Worm (Caenorhabditis elegans) whole organism, L4 larva: ENCODE measurements around the gene pitr-4.

Source experiments
- D1046.2 ChIP-seq: fragments of 200-800 bp; sonication (Bioruptor generic); IDR thresholded peaks from 2 replicates; pipeline ENCODE4 v1.3.6; 2022; ENCODE audit warnings: missing genetic modification characterization, missing compliant biosample characterization
- F26F4.8 ChIP-seq: fragments of 200-800 bp; sonication (Bioruptor generic); conservative IDR thresholded peaks from 2 replicates; pipeline ENCODE4 v1.3.6; 2022; ENCODE audit warnings: missing genetic modification characterization, missing compliant biosample characterization
- F37D6.2 ChIP-seq: sonication (generic microtip); optimal IDR thresholded peaks from 2 replicates; lab custom pipeline; 2016; ENCODE audit warnings: mild to moderate bottlenecking, missing genetic modification characterization, missing compliant biosample characterization
- R02D3.7 ChIP-seq: fragments of 150-350 bp; sonication (generic microtip); optimal IDR thresholded peaks from 3 replicates; lab custom pipeline; 2014; ENCODE audit warnings: missing biosample characterization, missing genetic modification characterization
- T26A8.4 ChIP-seq: fragments of 200-800 bp; sonication (Bioruptor generic); IDR thresholded peaks from 2 replicates; pipeline ENCODE4 v1.3.6; 2022; ENCODE audit warnings: missing genetic modification characterization, missing compliant biosample characterization
- Y105C5A.15 ChIP-seq: fragments of 200-800 bp; sonication (Bioruptor generic); IDR thresholded peaks from 2 replicates; pipeline ENCODE4 v1.3.6; 2022; ENCODE audit warnings: missing genetic modification characterization, missing compliant biosample characterization
- Y5F2A.4 ChIP-seq: fragments of 200-800 bp; sonication (Bioruptor generic); optimal IDR thresholded peaks from 2 replicates; lab custom pipeline; 2018; ENCODE audit warnings: mild to moderate bottlenecking, missing genetic modification characterization, missing compliant biosample characterization
- Y75B8A.6 ChIP-seq: fragments of 200-800 bp; sonication (Bioruptor generic); IDR thresholded peaks from 2 replicates; pipeline ENCODE4 v1.3.6; 2022; ENCODE audit warnings: missing genetic modification reagents, missing genetic modification characterization, missing compliant biosample characterization
- aha-1 ChIP-seq: fragments of 150-350 bp; peaks from one replicate; lab custom pipeline; 2014; ENCODE audit warnings: missing biosample characterization, missing genetic modification characterization
- arid-1 ChIP-seq: fragments of 200-800 bp; sonication (Bioruptor generic); conservative IDR thresholded peaks from 2 replicates; pipeline ENCODE4 v1.3.6; 2022; ENCODE audit warnings: missing genetic modification reagents, missing genetic modification characterization, missing compliant biosample characterization
- attf-4 ChIP-seq: sonication (generic microtip); optimal IDR thresholded peaks from 3 replicates; lab custom pipeline; 2017; ENCODE audit warnings: missing biosample characterization, missing genetic modification characterization
- ceh-20 ChIP-seq: fragments of 200-800 bp; sonication (Bioruptor generic); IDR thresholded peaks from 2 replicates; pipeline ENCODE4 v1.3.6; 2022; ENCODE audit warnings: missing genetic modification reagents, missing genetic modification characterization, missing compliant biosample characterization
- ceh-32 ChIP-seq: sonication (generic microtip); optimal IDR thresholded peaks from 2 replicates; lab custom pipeline; 2016; ENCODE audit warnings: mild to moderate bottlenecking, missing genetic modification characterization, missing compliant biosample characterization; ENCODE audit not compliant: poor library complexity
- ceh-62 ChIP-seq: sonication (generic microtip); optimal IDR thresholded peaks from 2 replicates; lab custom pipeline; 2017; ENCODE audit warnings: missing biosample characterization, missing genetic modification characterization
- daf-12 ChIP-seq: fragments of 150-350 bp; optimal IDR thresholded peaks from 2 replicates; lab custom pipeline; 2014; ENCODE audit warnings: missing biosample characterization, missing genetic modification reagents, missing genetic modification characterization
- dmd-6 ChIP-seq: fragments of 200-800 bp; sonication (Bioruptor generic); IDR thresholded peaks from 2 replicates; pipeline ENCODE4 v1.3.6; 2022; ENCODE audit warnings: missing genetic modification reagents, missing genetic modification characterization, missing compliant biosample characterization
- dve-1 ChIP-seq: sonication (generic microtip); optimal IDR thresholded peaks from 2 replicates; lab custom pipeline; 2017; ENCODE audit warnings: antibody characterized with exemption, mild to moderate bottlenecking, missing genetic modification characterization, missing compliant biosample characterization; ENCODE audit not compliant: insufficient read depth
- fos-1 ChIP-seq: fragments of 150-350 bp; optimal IDR thresholded peaks from 2 replicates; lab custom pipeline; 2014; ENCODE audit warnings: missing biosample characterization, missing genetic modification characterization
- hif-1 ChIP-seq, 2 experiments: sonication (generic microtip); optimal IDR thresholded peaks; 2 replicates each; lab custom pipeline; 2016 to 2017; ENCODE audit warnings: missing compliant biosample characterization in 2 of 2, missing genetic modification characterization in 2 of 2, missing genetic modification reagents in 2 of 2, missing genotype in 2 of 2, mild to moderate bottlenecking in 1 of 2
- hlh-11 ChIP-seq: fragments of 200-800 bp; sonication (Bioruptor generic); optimal IDR thresholded peaks from 2 replicates; lab custom pipeline; 2018; ENCODE audit warnings: mild to moderate bottlenecking, missing genetic modification characterization, missing compliant biosample characterization
- hlh-30 ChIP-seq: sonication (generic microtip); optimal IDR thresholded peaks from 2 replicates; lab custom pipeline; 2017; ENCODE audit warnings: antibody characterized with exemption, mild to moderate bottlenecking, missing genetic modification characterization, missing compliant biosample characterization; ENCODE audit not compliant: insufficient read depth
- lin-1 ChIP-seq: fragments of 200-800 bp; sonication (Bioruptor generic); IDR thresholded peaks from 2 replicates; pipeline ENCODE4 v1.3.6; 2022; ENCODE audit warnings: missing genetic modification reagents, missing genetic modification characterization, missing compliant biosample characterization
- lin-15B ChIP-seq: fragments of 150-350 bp; sonication (generic microtip); optimal IDR thresholded peaks from 3 replicates; lab custom pipeline; 2014; ENCODE audit warnings: missing biosample characterization, missing genetic modification characterization
- lin-39 ChIP-seq: fragments of 150-350 bp; optimal IDR thresholded peaks from 2 replicates; lab custom pipeline; 2014; ENCODE audit warnings: missing biosample characterization, missing genetic modification reagents, missing genetic modification characterization
- madf-9 ChIP-seq: fragments of 200-800 bp; sonication (Bioruptor generic); conservative IDR thresholded peaks from 2 replicates; pipeline ENCODE4 v1.3.6; 2022; ENCODE audit warnings: missing genetic modification reagents, missing genetic modification characterization, missing compliant biosample characterization
- mep-1 ChIP-seq: fragments of 150-350 bp; sonication (generic microtip); optimal IDR thresholded peaks from 3 replicates; lab custom pipeline; 2014; ENCODE audit warnings: missing biosample characterization, missing genetic modification characterization
- mxl-3 ChIP-seq: fragments of 200-800 bp; sonication (Bioruptor generic); optimal IDR thresholded peaks from 2 replicates; lab custom pipeline; 2018; ENCODE audit warnings: mild to moderate bottlenecking, missing genetic modification characterization, missing compliant biosample characterization
- nhr-10 ChIP-seq: fragments of 150-350 bp; optimal IDR thresholded peaks from 2 replicates; lab custom pipeline; 2014; ENCODE audit warnings: missing biosample characterization, missing genetic modification characterization
- nhr-102 ChIP-seq: sonication (generic microtip); optimal IDR thresholded peaks from 2 replicates; lab custom pipeline; 2016; ENCODE audit warnings: mild to moderate bottlenecking, missing genetic modification characterization, moderate library complexity, missing compliant biosample characterization
- nhr-11 ChIP-seq: fragments of 150-350 bp; optimal IDR thresholded peaks from 2 replicates; lab custom pipeline; 2014; ENCODE audit warnings: missing biosample characterization, missing genetic modification characterization
- nhr-237 ChIP-seq: sonication (generic microtip); optimal IDR thresholded peaks from 2 replicates; lab custom pipeline; 2017; ENCODE audit warnings: missing biosample characterization, missing genetic modification characterization
- nhr-28 ChIP-seq: fragments of 150-350 bp; optimal IDR thresholded peaks from 2 replicates; lab custom pipeline; 2014; ENCODE audit warnings: missing biosample characterization, missing genetic modification characterization
- nhr-42 ChIP-seq: fragments of 200-800 bp; sonication (Bioruptor generic); IDR thresholded peaks from 2 replicates; pipeline ENCODE4 v1.3.6; 2022; ENCODE audit warnings: missing genetic modification characterization, missing compliant biosample characterization
- nhr-6 ChIP-seq: fragments of 150-350 bp; optimal IDR thresholded peaks from 2 replicates; lab custom pipeline; 2014; ENCODE audit warnings: missing biosample characterization, missing genetic modification characterization
- pha-4 ChIP-seq, 2 experiments: fragments of 150-350 bp in 1 of 2; fragments of 200-800 bp in 1 of 2; sonication (Bioruptor generic) in 1 of 2; IDR thresholded peaks in 1 of 2; optimal IDR thresholded peaks in 1 of 2; 2 replicates each; pipeline versions ENCODE4 v1.3.6 to Lab custom; 2014 to 2022; ENCODE audit warnings: missing genetic modification characterization in 2 of 2, missing genetic modification reagents in 2 of 2, missing biosample characterization in 1 of 2, missing compliant biosample characterization in 1 of 2
- php-3 ChIP-seq: fragments of 200-800 bp; sonication (Bioruptor generic); IDR thresholded peaks from 2 replicates; pipeline ENCODE4 v1.3.6; 2022; ENCODE audit warnings: missing genetic modification reagents, missing genetic modification characterization, missing compliant biosample characterization
- pqm-1 ChIP-seq: sonication (generic microtip); optimal IDR thresholded peaks from 2 replicates; lab custom pipeline; 2017; ENCODE audit warnings: missing biosample characterization, missing genetic modification characterization
- rbr-2 ChIP-seq: sonication (generic microtip); optimal IDR thresholded peaks from 2 replicates; lab custom pipeline; 2016; ENCODE audit warnings: missing genotype, missing genetic modification characterization, missing compliant biosample characterization
- set-16 ChIP-seq: fragments of 200-800 bp; sonication (Bioruptor generic); IDR thresholded peaks from 2 replicates; pipeline ENCODE4 v1.3.6; 2022; ENCODE audit warnings: missing genetic modification reagents, missing genetic modification characterization, missing compliant biosample characterization
- skn-1 ChIP-seq: fragments of 150-350 bp; optimal IDR thresholded peaks from 2 replicates; lab custom pipeline; 2014; ENCODE audit warnings: missing biosample characterization, missing genetic modification characterization
- snpc-1.2 ChIP-seq: fragments of 200-800 bp; sonication (Bioruptor generic); IDR thresholded peaks from 2 replicates; pipeline ENCODE4 v1.3.6; 2022; ENCODE audit warnings: missing genetic modification reagents, missing genetic modification characterization, missing compliant biosample characterization
- spr-3 ChIP-seq: fragments of 200-800 bp; sonication (Bioruptor generic); optimal IDR thresholded peaks from 2 replicates; lab custom pipeline; 2018; ENCODE audit warnings: mild to moderate bottlenecking, missing genetic modification characterization, missing compliant biosample characterization
- tra-1 ChIP-seq: fragments of 200-800 bp; sonication (Bioruptor generic); IDR thresholded peaks from 2 replicates; pipeline ENCODE4 v1.3.6; 2022; ENCODE audit warnings: missing genetic modification reagents, missing genetic modification characterization, missing compliant biosample characterization
- unc-39 ChIP-seq: sonication (generic microtip); optimal IDR thresholded peaks from 2 replicates; lab custom pipeline; 2017; ENCODE audit warnings: missing biosample characterization, missing genetic modification characterization
- unc-62 ChIP-seq, 3 experiments: fragments of 150-350 bp in 1 of 3; sonication (generic microtip); optimal IDR thresholded peaks in 2 of 3; peaks in 1 of 3; 1 replicate in 1 of 3; 2 replicates in 2 of 3; lab custom pipeline; 2014 to 2017; ENCODE audit warnings: missing biosample characterization in 3 of 3, missing genetic modification characterization in 3 of 3, missing genetic modification reagents in 3 of 3, missing genotype in 1 of 3
- zfp-2 ChIP-seq: sonication (generic microtip); optimal IDR thresholded peaks from 2 replicates; lab custom pipeline; 2016; ENCODE audit warnings: mild to moderate bottlenecking, missing genetic modification characterization, missing compliant biosample characterization
- ztf-11 ChIP-seq: fragments of 150-350 bp; optimal IDR thresholded peaks from 2 replicates; lab custom pipeline; 2014; ENCODE audit warnings: missing biosample characterization, missing genetic modification characterization
- ztf-7 ChIP-seq: fragments of 150-350 bp; optimal IDR thresholded peaks from 2 replicates; lab custom pipeline; 2014; ENCODE audit warnings: missing biosample characterization, missing genetic modification characterization

pitr-4 gene

ce11 chrV:9679166-9679565 lies 17.8 kb upstream of the pitr-4 start, which contains the start of gene ZK287.9:
Gene ZK287.9, plus strand, starts transcription at chrV:9679357.
- TF ChIP-seq pha-4 (GFP tag; IDR thresholded peaks at IDR 0.05; lab: Robert Waterston, UW) (no peak), pha-4 (tag; optimal IDR thresholded peaks at IDR 0.05; lab: Kevin White, UChicago) (no peak), F26F4.8 (GFP tag; lab: Robert Waterston, UW) (no peak), nhr-28 (tag; lab: Kevin White, UChicago) (peak; percentile 43), zfp-2 (no peak), daf-12 (tag; lab: Kevin White, UChicago) (no peak), ceh-62 (tag; lab: Kevin White, UChicago) (no peak), set-16 (GFP tag; lab: Robert Waterston, UW) (no peak), fos-1 (tag; lab: Kevin White, UChicago) (no peak), madf-9 (GFP tag; lab: Robert Waterston, UW) (no peak), ceh-20 (GFP tag; lab: Robert Waterston, UW) (0 out of 2 replicates have a peak, but pooled peaks have one; percentile 49), unc-62 (GFP tag; optimal IDR thresholded peaks at IDR 0.05 in 1 of 2; lab: Kevin White, UChicago) (peak in 1 of 2 experiments; percentile 49), unc-62 (tag; optimal IDR thresholded peaks at IDR 0.05; lab: Kevin White, UChicago) (no peak), Y105C5A.15 (GFP tag; lab: Robert Waterston, UW) (no peak), R02D3.7 (tag; lab: Kevin White, UChicago) (no peak), aha-1 (tag; lab: Kevin White, UChicago) (no peak), Y75B8A.6 (GFP tag; lab: Robert Waterston, UW) (no peak), lin-39 (tag; lab: Kevin White, UChicago) (no peak), attf-4 (tag; lab: Kevin White, UChicago) (no peak), hif-1 (tag; optimal IDR thresholded peaks at IDR 0.05; lab: Kevin White, UChicago) (no peak), nhr-42 (GFP tag; lab: Robert Waterston, UW) (no peak), rbr-2 (no peak), skn-1 (tag; lab: Kevin White, UChicago) (no peak), dmd-6 (peak; percentile 76), tra-1 (peak; percentile 58; the same call in 1 of the 2 replicates), ztf-7 (tag; lab: Kevin White, UChicago) (no peak), nhr-102 (no peak), dve-1 (tag; lab: Kevin White, UChicago) (no peak), mep-1 (no peak), D1046.2 (GFP tag; lab: Robert Waterston, UW) (no peak), ceh-32 (tag; lab: Kevin White, UChicago) (no peak), T26A8.4 (GFP tag; lab: Robert Waterston, UW) (no peak), lin-15B (tag; lab: Kevin White, UChicago) (no peak), nhr-237 (no peak), unc-39 (no peak), nhr-6 (tag; lab: Kevin White, UChicago) (no peak), snpc-1.2 (GFP tag; lab: Robert Waterston, UW) (no peak), hlh-11 (tag; lab: Kevin White, UChicago) (peak; percentile 70), pqm-1 (tag; lab: Kevin White, UChicago) (peak; percentile 53), lin-1 (no peak), php-3 (peak; percentile 83), spr-3 (GFP tag; lab: Kevin White, UChicago) (no peak), arid-1 (GFP tag; lab: Robert Waterston, UW) (no peak), ztf-11 (tag; lab: Kevin White, UChicago) (no peak), mxl-3 (no peak), nhr-10 (tag; lab: Kevin White, UChicago) (no peak), F37D6.2 (no peak), hlh-30 (tag; lab: Kevin White, UChicago) (no peak), Y5F2A.4 (GFP tag; lab: Kevin White, UChicago) (no peak), nhr-11 (tag; lab: Kevin White, UChicago) (no peak)
